Worm (Caenorhabditis elegans): Measurements from ENCODE around the gene sri-50.
"Not testable (repeated sequence)": the region's sequence is repeated elsewhere in the genome, so short reads cannot be mapped to it uniquely, and the experiment has no call there.

The sri-50 gene

DNA sequence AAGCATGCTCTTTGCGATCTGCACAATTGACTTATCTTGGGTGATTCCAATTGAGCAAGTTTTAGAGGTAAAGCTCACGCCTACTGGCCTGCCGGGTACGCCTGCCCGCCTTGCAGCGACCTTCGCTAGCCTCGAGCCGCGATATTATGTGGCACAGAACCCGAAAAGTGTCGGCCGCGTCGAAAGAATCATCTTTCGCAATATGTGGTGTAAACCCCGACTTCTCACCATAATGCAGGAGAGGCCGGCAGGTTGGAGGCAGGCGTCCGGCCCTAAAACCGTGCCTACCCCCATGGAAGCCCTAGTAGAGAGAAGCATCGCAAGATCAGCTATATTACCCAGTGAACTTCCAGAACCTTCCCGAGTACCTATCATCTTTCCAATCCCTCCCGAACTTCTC, 17.7 kb upstream of the sri-50 start:
- TF ChIP-seq ceh-18 (tag; optimal IDR thresholded peaks at IDR 0.05) (no peak), pax-1 (tag; optimal IDR thresholded peaks at IDR 0.05) (no peak), ceh-45 (GFP tag; IDR thresholded peaks at IDR 0.05) (no peak), fkh-6 (tag; optimal IDR thresholded peaks at IDR 0.05) (no peak), ceh-22 (tag; optimal IDR thresholded peaks at IDR 0.05) (no peak), ama-1 (optimal IDR thresholded peaks at IDR 0.05) (no peak), zip-5 (tag; optimal IDR thresholded peaks at IDR 0.05) (no peak), C08G9.2 (tag; optimal IDR thresholded peaks at IDR 0.05) (no peak), elt-2 (tag; optimal IDR thresholded peaks at IDR 0.05) (no peak)

DNA sequence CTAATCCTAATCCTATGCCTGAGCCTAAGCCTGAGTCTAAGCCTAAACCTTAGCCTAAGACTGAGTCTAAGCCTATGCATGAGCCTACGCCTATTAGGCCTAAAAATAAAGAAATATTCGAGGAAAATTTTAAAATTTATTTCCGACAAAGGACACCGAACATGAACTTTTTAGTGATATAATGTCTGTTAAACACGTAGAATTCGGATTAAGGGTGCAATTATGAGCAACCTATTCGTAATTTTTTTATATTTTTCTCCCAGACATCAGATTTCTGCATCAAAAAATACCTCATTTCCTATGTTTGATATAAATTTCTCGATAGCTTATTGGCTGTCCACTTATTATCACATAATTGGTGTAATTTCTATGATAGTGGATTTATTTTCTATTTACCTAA, 14.5 kb upstream of the sri-50 start, which contains the start of gene Y27F2A.11:
Gene Y27F2A.11 (plus strand): TSS at position 301 of the 400 bp plus-strand sequence.
- not testable (repeated sequence) for TF ChIP-seq che-1 (tag; optimal IDR thresholded peaks at IDR 0.05); C38D4.7 (GFP tag; optimal IDR thresholded peaks at IDR 0.05); ceh-31 (tag; optimal IDR thresholded peaks at IDR 0.05)

DNA sequence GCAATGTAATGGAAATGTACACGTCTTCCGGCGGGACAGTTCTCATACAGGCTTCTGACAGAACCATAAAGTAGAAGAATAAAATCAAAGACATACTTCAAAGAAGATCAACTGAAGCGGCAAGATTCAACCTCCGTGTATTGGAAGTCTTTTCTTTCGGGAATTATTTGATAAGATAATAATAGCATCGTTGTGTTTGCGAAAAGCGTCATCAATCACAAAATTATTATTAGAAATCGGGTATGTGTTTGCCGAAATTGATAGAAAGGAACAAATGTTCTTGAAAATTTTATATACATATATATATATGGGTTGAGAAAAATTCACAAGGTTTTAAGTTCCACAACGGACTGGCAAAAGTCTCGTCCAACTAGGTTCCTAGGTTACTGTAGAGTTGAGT, 12.0 kb upstream of the sri-50 start, which contains the start of gene Y27F2A.9:
Gene Y27F2A.9 (minus strand): TSS at position 101 of the 400 bp plus-strand sequence.
- not testable (repeated sequence) for TF ChIP-seq ceh-30, ceh-24, zip-5 (tag; optimal IDR thresholded peaks at IDR 0.05)

DNA sequence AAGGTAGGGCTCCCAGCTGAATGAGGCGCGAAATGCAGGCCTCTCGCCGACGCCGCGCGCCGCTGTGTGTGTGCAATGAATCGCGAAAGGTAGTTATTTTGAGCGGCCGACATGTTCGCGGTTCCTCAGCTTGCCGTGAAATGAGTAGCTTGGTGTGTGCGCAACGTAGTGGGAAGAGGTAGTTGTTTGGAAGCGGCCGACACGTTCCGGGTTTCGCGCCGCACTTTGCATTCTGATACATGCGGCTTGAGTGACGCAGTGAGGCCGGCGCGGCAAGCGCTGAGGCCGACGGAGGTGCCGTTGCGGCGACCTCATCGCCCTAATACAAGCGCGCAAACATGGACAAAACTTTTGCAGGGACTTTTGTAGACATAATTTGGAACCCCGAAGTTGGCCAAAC, 7.8 kb upstream of the sri-50 start:
- no peak for TF ChIP-seq zip-5 (tag; optimal IDR thresholded peaks at IDR 0.05)
- peak; percentile 13 for TF ChIP-seq mec-3 (tag; optimal IDR thresholded peaks at IDR 0.05; ENCODE audit: borderline replicate concordance)
- TF ChIP-seq ztf-16 (tag; optimal IDR thresholded peaks at IDR 0.05) = no peak

DNA sequence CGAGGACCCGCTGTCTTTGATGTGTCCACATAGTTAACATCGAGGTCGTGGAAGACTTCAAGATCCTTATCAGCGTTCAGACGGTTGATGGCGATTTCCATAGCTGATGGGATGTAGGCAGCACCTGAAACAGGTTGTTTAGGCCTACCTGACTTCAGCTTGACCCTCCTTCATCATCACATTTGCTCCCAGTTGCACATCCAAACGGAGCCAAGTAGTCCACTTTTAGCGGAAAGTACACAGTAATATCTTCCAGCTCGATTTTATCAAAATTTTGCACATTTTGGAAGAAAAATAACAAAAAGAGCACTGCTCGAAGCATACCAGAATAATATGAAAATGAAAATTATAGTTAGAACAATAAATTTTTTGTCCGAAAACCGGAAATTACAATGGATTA, 6.5 kb upstream of the sri-50 start, which contains the start of gene gcy-15:
Gene gcy-15 (minus strand): TSS at position 101 of the 400 bp plus-strand sequence.
- TF ChIP-seq hlh-15 (tag; optimal IDR thresholded peaks at IDR 0.05) (no peak), pha-2 (tag; optimal IDR thresholded peaks at IDR 0.05) (no peak), pqm-1 (tag; optimal IDR thresholded peaks at IDR 0.05) (no peak), ahr-1 (tag; optimal IDR thresholded peaks at IDR 0.05) (no peak), ceh-6 (GFP tag; optimal IDR thresholded peaks at IDR 0.05) (no peak), ceh-14 (tag; optimal IDR thresholded peaks at IDR 0.05) (no peak), che-1 (tag; optimal IDR thresholded peaks at IDR 0.05) (no peak), ceh-9 (tag; optimal IDR thresholded peaks at IDR 0.05) (no peak), elt-4 (tag; optimal IDR thresholded peaks at IDR 0.05) (no peak), C38D4.7 (GFP tag; optimal IDR thresholded peaks at IDR 0.05) (no peak), tbx-7 (tag; optimal IDR thresholded peaks at IDR 0.05) (no peak), ceh-24 (tag; optimal IDR thresholded peaks at IDR 0.05) (no peak), fkh-10 (GFP tag; optimal IDR thresholded peaks at IDR 0.05) (no peak), sox-2 (GFP tag; IDR thresholded peaks at IDR 0.05) (no peak), lin-11 (tag; optimal IDR thresholded peaks at IDR 0.05) (no peak)

DNA sequence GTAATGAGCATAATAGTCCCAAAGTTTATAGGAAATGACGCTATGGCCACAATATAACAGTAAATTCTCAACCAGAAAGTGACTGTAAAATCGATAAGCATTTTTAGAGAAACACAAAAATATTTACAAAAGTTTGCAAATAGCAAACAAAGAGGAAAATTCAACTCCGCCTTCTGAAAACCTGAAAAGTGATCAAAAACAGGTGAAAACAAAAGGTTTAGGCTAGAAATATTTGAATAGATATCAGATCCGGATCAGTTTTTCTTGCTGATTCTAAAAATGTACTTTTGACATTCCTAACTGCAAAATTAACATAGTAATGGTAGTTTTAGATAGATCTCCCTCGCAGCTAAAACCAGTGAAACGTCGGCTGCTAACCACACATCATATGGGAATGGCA, 4.5 kb upstream of the sri-50 start, which contains the start of gene sri-51:
Gene sri-51 (minus strand): TSS at position 101 of the 400 bp plus-strand sequence.
- no peak for TF ChIP-seq pros-1 (tag; optimal IDR thresholded peaks at IDR 0.05)
- no peak for TF ChIP-seq ceh-9 (tag; optimal IDR thresholded peaks at IDR 0.05)
- TF ChIP-seq ceh-22 (tag; optimal IDR thresholded peaks at IDR 0.05) = no peak
- TF ChIP-seq lin-11 (tag; optimal IDR thresholded peaks at IDR 0.05) = no peak
- TF ChIP-seq sox-4 (tag; optimal IDR thresholded peaks at IDR 0.05) = no peak
- TF ChIP-seq unc-86 (tag; optimal IDR thresholded peaks at IDR 0.05) = no peak
- TF ChIP-seq pat-9 (tag; optimal IDR thresholded peaks at IDR 0.05) = no peak
- no peak for TF ChIP-seq nhr-232 (tag; optimal IDR thresholded peaks at IDR 0.05)
- TF ChIP-seq sdc-2 (tag; optimal IDR thresholded peaks at IDR 0.05) = no peak
- TF ChIP-seq mec-3 (tag; optimal IDR thresholded peaks at IDR 0.05; ENCODE audit: borderline replicate concordance) = no peak
- no peak for TF ChIP-seq ceh-18 (tag; optimal IDR thresholded peaks at IDR 0.05)
- no peak for TF ChIP-seq madf-2 (tag; optimal IDR thresholded peaks at IDR 0.05)
- no peak for TF ChIP-seq hlh-30 (tag; optimal IDR thresholded peaks at IDR 0.05; ENCODE audit: insufficient read depth)
- no peak for TF ChIP-seq elt-4 (tag; optimal IDR thresholded peaks at IDR 0.05)
- no peak for TF ChIP-seq F13H6.1 (tag; optimal IDR thresholded peaks at IDR 0.05)
- TF ChIP-seq pha-4 (tag; optimal IDR thresholded peaks at IDR 0.05) = no peak
- no peak for TF ChIP-seq unc-3 (GFP tag; conservative IDR thresholded peaks at IDR 0.05)
- no peak for TF ChIP-seq unc-3 (tag; optimal IDR thresholded peaks at IDR 0.05)
- no peak for TF ChIP-seq ceh-6 (GFP tag; optimal IDR thresholded peaks at IDR 0.05)
- TF ChIP-seq nfya-1 (tag; optimal IDR thresholded peaks at IDR 0.05) = no peak
- no peak for TF ChIP-seq hlh-6 (tag; optimal IDR thresholded peaks at IDR 0.05)

Data from whole organism, late embryonic.